Fruit fly (Drosophila melanogaster): ENCODE results near the gene CG13004.

Gene CG13004

dm6 chrX:16837588-16838178 is 2.4 kb upstream of the CG13004 start:
- no peak for TF ChIP-seq CG8478 (optimal IDR thresholded peaks at IDR 0.05)
- no peak for TF ChIP-seq CTCF (optimal IDR thresholded peaks at IDR 0.05)

DNA sequence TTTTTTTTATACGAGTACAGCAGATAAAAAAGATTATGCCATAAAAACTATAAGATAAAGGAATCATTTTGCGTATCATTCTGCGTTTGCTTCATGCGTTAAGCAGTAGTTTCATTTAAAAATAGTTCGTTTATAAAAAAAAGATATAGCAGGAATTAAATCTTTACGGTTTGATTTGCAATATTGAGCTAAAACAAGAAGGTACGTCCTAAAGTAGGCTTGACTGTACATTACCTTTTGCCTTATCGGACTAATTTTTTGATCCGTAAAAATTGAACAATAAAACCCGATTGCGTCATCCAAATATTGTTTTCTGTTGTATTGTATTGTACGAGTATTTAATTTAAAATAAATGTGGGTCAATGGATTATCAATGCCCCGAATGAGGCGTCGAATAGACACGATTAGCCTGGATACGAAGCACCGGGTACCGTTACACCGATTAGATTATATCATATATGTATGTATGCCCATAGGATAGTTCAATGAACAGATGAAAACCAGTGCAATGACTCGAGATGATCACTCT is 1.5 kb upstream of the CG13004 start:
- TF ChIP-seq CTCF (optimal IDR thresholded peaks at IDR 0.05) (no peak), CG8478 (optimal IDR thresholded peaks at IDR 0.05) (no peak)

DNA sequence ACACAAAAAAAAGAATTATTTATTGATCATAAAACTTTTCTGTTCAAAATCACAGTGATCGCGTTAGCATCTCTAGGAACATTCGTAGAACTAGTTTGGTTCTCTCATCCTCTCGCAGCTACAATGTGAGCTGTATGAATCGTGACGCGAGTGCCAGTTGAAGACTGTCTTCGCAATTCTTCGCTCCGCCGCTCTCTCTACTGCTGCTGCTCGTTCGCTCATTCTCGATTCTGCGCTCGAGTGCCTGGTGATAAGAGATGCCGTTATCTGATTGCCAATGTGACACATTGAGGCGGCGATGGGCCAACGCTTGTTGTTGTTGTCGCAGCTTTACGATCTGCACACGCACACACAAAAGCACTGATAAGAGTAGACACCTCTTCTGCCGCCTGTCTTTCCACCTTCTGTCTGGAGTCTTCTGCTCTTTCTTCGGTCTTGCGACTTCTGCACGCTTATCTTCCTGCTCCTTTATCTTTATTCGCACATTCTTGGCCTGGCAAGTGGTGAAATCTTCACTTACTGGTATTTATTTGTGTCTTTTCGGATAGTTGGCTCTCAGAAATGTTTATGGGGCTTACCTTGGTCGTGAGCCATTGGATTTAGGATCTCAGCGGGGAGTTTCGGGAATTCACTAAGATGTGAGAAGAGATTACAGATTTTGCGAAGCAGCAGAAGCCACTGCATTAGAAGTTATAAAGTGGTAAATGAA is 925 bp upstream of the CG13004 start:
- TF ChIP-seq CTCF (optimal IDR thresholded peaks at IDR 0.05) (no peak), CG8478 (optimal IDR thresholded peaks at IDR 0.05) (no peak)

- no peak for TF ChIP-seq CG8478 (optimal IDR thresholded peaks at IDR 0.05)
- no peak for TF ChIP-seq CTCF (optimal IDR thresholded peaks at IDR 0.05)
These were observed 1.1 kb downstream of the CG13004 start for dm6 chrX:16834259-16834658.

DNA sequence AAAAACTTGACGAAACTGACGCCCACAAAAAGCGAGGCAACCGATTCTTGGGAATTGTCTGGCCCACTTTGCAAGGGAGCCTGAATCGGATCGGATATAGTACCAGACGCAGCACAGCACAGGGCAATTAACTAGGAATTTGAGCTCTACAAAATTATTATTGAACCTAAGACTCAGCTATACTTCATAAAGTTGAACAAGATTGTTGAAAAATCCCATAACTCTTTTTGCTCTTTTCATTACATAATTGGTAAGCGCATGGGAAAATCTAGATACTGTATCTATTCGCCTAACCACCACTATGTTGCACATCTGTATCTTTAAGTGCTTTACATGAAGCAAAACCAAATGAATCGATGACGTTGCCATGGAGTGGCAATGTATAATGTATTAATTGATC is 2.2 kb downstream of the CG13004 start:
- no peak for TF ChIP-seq CG8478 (optimal IDR thresholded peaks at IDR 0.05)
- no peak for TF ChIP-seq CTCF (optimal IDR thresholded peaks at IDR 0.05)

DNA sequence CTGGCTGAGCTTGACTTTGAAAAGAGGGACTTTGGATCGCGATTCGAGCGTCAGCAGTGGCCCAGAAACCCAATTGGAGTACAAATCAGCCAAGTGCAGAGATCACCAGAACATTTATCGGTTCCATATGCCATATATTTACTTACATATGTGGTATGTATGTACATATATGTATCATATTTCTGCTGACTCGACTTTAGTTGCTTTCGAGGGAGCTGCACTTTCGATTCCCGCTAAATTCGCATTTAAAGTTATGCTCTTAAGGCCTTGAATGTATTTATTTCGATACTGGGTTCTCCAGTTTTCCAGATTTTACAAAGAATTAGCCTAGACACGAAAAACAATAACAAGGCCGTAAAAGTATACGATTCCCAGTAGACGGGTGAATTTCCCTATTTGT is 3.5 kb downstream of the CG13004 start:
- TF ChIP-seq CG8478 (optimal IDR thresholded peaks at IDR 0.05), result no peak
- TF ChIP-seq CTCF (optimal IDR thresholded peaks at IDR 0.05), result no peak

- TF ChIP-seq CG8478 (optimal IDR thresholded peaks at IDR 0.05) (no peak), CTCF (optimal IDR thresholded peaks at IDR 0.05) (no peak)
These were observed 5.2 kb downstream of the CG13004 start for dm6 chrX:16830081-16830480.

DNA sequence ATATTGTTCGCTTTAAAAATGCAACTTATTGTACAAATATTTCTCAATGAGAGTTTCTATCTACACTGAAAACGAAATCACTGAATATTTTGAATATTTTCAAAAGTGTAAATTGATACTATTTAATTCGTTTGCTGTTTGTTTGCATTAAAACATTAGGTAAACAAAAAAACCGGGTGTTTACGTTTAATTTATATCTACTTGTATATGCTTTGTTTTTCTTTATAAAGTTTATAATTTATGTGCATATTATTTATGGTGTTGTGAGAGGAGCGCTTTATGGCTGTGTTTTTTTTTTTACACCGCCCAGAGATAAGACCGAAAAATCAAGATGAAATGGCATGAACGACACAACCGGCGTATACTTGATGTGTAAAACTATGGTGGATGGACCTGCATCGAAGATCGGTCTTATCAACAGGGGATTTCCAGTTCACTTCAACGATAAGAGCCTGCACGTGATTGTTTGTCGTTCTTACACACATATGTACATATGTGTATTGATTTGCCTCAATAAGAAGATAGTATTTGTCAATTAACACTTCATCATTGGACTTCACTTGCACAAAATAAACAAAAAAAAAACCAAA is 5.8 kb downstream of the CG13004 start:
- TF ChIP-seq CTCF (optimal IDR thresholded peaks at IDR 0.05) (no peak), CG8478 (optimal IDR thresholded peaks at IDR 0.05) (no peak)

- TF ChIP-seq CTCF (optimal IDR thresholded peaks at IDR 0.05) (no peak), CG8478 (optimal IDR thresholded peaks at IDR 0.05) (no peak)
These were observed 13.2 kb downstream of the CG13004 start for dm6 chrX:16822080-16822479.

DNA sequence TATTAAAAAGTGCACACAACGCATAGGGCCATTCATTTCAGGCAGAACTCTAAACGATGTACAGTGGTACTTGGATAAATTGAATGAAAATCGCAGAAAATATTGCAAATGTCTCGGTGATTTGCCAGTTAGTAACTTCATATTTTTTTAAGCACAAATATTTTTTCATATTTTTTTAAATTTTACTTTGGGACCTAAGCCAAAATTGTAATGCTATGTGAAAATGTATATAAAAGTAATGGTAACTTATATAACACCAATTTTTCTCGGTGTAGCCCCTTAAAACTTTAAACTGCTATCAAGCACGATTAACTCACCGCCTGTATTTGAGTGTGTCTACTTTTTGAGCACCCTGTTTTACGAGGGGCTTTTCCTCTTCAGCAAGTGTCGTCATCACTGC is 14.1 kb downstream of the CG13004 start:
- no peak for TF ChIP-seq CTCF (optimal IDR thresholded peaks at IDR 0.05)
- TF ChIP-seq CG8478 (optimal IDR thresholded peaks at IDR 0.05), result no peak

dm6 chrX:16820665-16821064 is 14.7 kb downstream of the CG13004 start:
- TF ChIP-seq CTCF (optimal IDR thresholded peaks at IDR 0.05), result peak; percentile 63 to 69
- TF ChIP-seq CG8478 (optimal IDR thresholded peaks at IDR 0.05), result no peak

DNA sequence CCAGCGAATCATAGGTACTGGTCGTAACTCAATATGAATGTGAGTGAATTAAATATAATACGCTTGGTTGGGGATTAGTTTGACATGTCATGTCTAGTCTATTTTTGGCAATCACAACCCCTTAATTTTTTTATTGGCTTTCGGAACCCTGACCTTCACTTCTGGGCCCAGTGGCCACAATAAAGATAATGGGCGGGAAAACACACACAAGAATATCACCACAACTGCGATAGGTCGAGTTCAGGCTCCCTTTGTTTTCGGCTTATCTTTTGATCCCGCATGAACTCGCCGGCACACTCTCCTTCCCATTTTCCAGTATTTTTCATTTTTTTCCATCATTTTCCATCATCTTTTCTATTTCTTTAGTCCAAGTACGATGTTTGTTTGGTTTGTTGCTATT is 17.1 kb downstream of the CG13004 start:
- no peak for TF ChIP-seq CTCF (optimal IDR thresholded peaks at IDR 0.05)
- TF ChIP-seq CG8478 (optimal IDR thresholded peaks at IDR 0.05), result no peak

DNA sequence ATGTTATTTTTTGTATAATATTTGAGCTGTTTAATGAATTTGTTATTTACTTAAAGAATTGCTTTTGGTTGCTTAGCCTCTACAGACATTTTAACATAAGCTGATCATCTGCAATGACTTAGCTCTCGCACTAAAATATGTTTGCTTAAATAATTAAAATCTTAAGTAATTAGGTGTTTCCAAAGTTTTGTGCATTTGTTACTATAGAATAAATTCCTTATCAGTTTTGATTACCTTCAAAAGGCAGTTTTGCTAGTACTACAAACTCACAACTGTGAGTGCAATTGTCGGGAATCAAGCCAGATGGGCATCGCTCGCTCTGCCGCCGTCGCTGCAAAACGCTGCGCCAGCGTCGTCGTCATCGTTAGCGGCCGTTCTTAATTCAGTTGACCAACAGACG is 18.8 kb downstream of the CG13004 start:
- TF ChIP-seq CG8478 (optimal IDR thresholded peaks at IDR 0.05), result no peak
- no peak for TF ChIP-seq CTCF (optimal IDR thresholded peaks at IDR 0.05)

dm6 chrX:16815168-16815567 is 20.2 kb downstream of the CG13004 start:
- no peak for TF ChIP-seq CG8478 (optimal IDR thresholded peaks at IDR 0.05)
- TF ChIP-seq CTCF (optimal IDR thresholded peaks at IDR 0.05), result no peak

DNA sequence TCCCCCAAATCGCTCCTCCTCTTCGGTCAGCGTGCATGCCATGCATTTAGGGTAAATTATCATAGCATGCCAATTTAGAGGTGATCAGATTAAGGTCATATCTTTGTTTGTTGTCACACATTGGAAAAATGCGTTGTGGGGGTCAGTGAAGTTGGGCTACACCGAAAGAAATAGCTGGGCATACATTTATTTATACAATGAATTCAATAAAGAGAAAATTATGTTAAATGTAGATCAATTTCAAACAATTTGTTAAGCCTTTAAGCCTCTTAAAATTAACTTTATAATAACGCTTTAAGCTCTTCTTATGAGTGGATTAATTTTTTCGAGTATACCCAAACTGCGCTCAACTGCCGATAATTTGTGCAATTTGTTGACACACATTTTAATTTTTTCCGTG is 21.0 kb downstream of the CG13004 start:
- no peak for TF ChIP-seq CTCF (optimal IDR thresholded peaks at IDR 0.05)
- TF ChIP-seq CG8478 (optimal IDR thresholded peaks at IDR 0.05), result no peak

DNA sequence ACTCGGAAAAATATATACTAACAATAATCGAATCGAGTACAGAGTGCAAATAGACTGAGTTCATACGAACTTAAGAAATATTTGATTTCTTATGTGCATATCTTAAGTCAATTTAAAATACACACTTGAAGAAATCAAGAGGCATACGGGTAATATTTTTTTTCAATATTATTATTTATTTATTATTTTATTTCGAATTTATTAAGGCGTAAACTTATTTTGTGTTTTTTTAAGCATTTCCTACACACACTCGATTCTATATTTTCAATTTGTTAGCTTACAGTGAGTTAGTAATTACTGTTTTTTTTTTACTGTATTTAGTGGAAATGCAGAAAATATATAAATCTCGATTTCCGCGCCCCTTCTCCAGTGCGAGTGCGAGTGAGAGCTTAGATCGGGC is 22.1 kb downstream of the CG13004 start:
- no peak for TF ChIP-seq CTCF (optimal IDR thresholded peaks at IDR 0.05)
- no peak for TF ChIP-seq CG8478 (optimal IDR thresholded peaks at IDR 0.05)
